Worm (Caenorhabditis elegans) whole organism, young adult: ENCODE data around the gene gur-3.

Source experiments
- F52B5.7 ChIP-seq: sonication (generic microtip); optimal IDR thresholded peaks from 2 replicates; lab custom pipeline; 2016; ENCODE audit warnings: mild to moderate bottlenecking, missing genetic modification characterization, missing compliant biosample characterization
- F57A8.1 ChIP-seq: fragments of 200-800 bp; sonication (Bioruptor generic); optimal IDR thresholded peaks from 2 replicates; lab custom pipeline; 2018; ENCODE audit warnings: mild to moderate bottlenecking, missing genetic modification characterization, moderate library complexity, missing compliant biosample characterization
- aptf-2 ChIP-seq: fragments of 200-800 bp; sonication (Bioruptor generic); conservative IDR thresholded peaks from 2 replicates; pipeline ENCODE4 v1.3.6; 2022; ENCODE audit warnings: missing genetic modification reagents, missing genetic modification characterization, missing compliant biosample characterization
- ceh-58 ChIP-seq: fragments of 200-800 bp; sonication (Bioruptor generic); IDR thresholded peaks from 2 replicates; pipeline ENCODE4 v1.3.6; 2022; ENCODE audit warnings: missing genetic modification characterization, missing compliant biosample characterization
- ceh-79 ChIP-seq: sonication (generic microtip); optimal IDR thresholded peaks from 2 replicates; lab custom pipeline; 2017; ENCODE audit warnings: mild to moderate bottlenecking, missing genetic modification characterization, missing compliant biosample characterization
- hmg-20 ChIP-seq: fragments of 200-800 bp; sonication (Bioruptor generic); IDR thresholded peaks from 2 replicates; pipeline ENCODE4 v1.3.6; 2022; ENCODE audit warnings: missing genetic modification reagents, missing genetic modification characterization, missing compliant biosample characterization
- let-607 ChIP-seq, 2 experiments: fragments of 200-800 bp in 1 of 2; sonication (Bioruptor generic) in 1 of 2; sonication (generic microtip) in 1 of 2; optimal IDR thresholded peaks; 2 replicates each; lab custom pipeline; 2016 to 2018; ENCODE audit warnings: mild to moderate bottlenecking in 2 of 2, missing compliant biosample characterization in 2 of 2, missing genetic modification characterization in 2 of 2, moderate library complexity in 2 of 2, missing genotype in 1 of 2
- lsy-27 ChIP-seq: sonication (generic microtip); optimal IDR thresholded peaks from 2 replicates; lab custom pipeline; 2017; ENCODE audit warnings: missing genetic modification characterization, mild to moderate bottlenecking, missing compliant biosample characterization, antibody characterized with exemption, missing genotype, borderline replicate concordance; ENCODE audit not compliant: insufficient read depth
- nfya-2 ChIP-seq: fragments of 200-800 bp; sonication (Bioruptor generic); IDR thresholded peaks from 2 replicates; pipeline ENCODE4 v1.3.6; 2022; ENCODE audit warnings: missing genetic modification reagents, missing genetic modification characterization, missing compliant biosample characterization
- nhr-80 ChIP-seq: sonication (generic microtip); optimal IDR thresholded peaks from 2 replicates; lab custom pipeline; 2016; ENCODE audit warnings: missing genetic modification characterization, missing compliant biosample characterization
- tbp1 ChIP-seq: fragments of 200-800 bp; sonication (Bioruptor generic); optimal IDR thresholded peaks from 2 replicates; lab custom pipeline; 2018; ENCODE audit warnings: mild to moderate bottlenecking, missing genetic modification characterization, missing compliant biosample characterization
- tlf-1 ChIP-seq: fragments of 200-800 bp; sonication (Bioruptor generic); optimal IDR thresholded peaks from 2 replicates; lab custom pipeline; 2018; ENCODE audit warnings: mild to moderate bottlenecking, missing genetic modification characterization, missing compliant biosample characterization

- TF ChIP-seq F57A8.1 (no peak), let-607 (tag; optimal IDR thresholded peaks at IDR 0.05; lab: Kevin White, UChicago) (no peak), tlf-1 (GFP tag; lab: Kevin White, UChicago) (no peak), nfya-2 (GFP tag; lab: Robert Waterston, UW) (no peak), nhr-80 (tag; lab: Kevin White, UChicago) (peak; percentile 73), tbp1 (GFP tag; lab: Kevin White, UChicago) (no peak), ceh-58 (no peak), hmg-20 (GFP tag; lab: Robert Waterston, UW) (no peak), aptf-2 (GFP tag; lab: Robert Waterston, UW) (no peak), lsy-27 (no peak), ceh-79 (tag; lab: Kevin White, UChicago) (no peak), F52B5.7 (tag; lab: Kevin White, UChicago) (no peak)
Observed at ce11 chrX:10430866-10431265, 24.8 kb upstream of the gur-3 start.
